Worm (Caenorhabditis elegans) whole organism, late embryonic: Measurements from ENCODE around the gene F44D12.19.

ENCODE experiments used
- ceh-45 ChIP-seq: fragments of 200-800 bp; sonication (Bioruptor generic); IDR thresholded peaks from 2 replicates; pipeline ENCODE4 v1.3.6; 2022; ENCODE audit warnings: missing genetic modification reagents, missing genetic modification characterization, missing compliant biosample characterization
- ceh-9 ChIP-seq: sonication (generic microtip); optimal IDR thresholded peaks from 2 replicates; lab custom pipeline; 2016; ENCODE audit warnings: mild to moderate bottlenecking, missing genetic modification characterization, inconsistent platforms, missing compliant biosample characterization
- dmd-4 ChIP-seq: sonication (generic microtip); optimal IDR thresholded peaks from 2 replicates; lab custom pipeline; 2016; ENCODE audit warnings: borderline replicate concordance, missing genetic modification characterization, missing compliant biosample characterization
- nfya-1 ChIP-seq: sonication (generic microtip); optimal IDR thresholded peaks from 2 replicates; lab custom pipeline; 2017; ENCODE audit warnings: missing genetic modification characterization, mild to moderate bottlenecking, missing compliant biosample characterization, antibody characterized with exemption, moderate library complexity
- pha-4 ChIP-seq: fragments of 150-350 bp; optimal IDR thresholded peaks from 2 replicates; lab custom pipeline; 2018; ENCODE audit warnings: missing biosample characterization, missing genetic modification reagents, missing genetic modification characterization

DNA sequence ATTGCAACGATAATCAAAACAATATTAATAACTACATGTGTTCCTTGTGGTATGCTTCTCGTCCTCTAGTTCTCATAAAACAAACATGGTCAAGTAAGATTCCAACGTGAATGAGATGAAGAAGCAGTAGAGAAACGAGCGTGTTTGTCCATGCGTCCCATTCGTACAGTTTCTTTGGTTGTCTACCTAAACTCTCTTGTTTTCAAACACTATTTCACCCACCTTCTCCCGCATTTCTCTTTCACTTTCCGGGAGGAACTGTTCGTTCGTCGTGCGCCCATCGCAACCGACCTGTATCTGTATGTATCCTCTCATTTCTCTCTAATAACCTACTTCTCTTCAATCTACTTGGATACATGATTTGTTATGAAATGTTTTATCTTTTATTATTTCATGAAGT lies 13.6 kb upstream of the F44D12.19 start:
- TF ChIP-seq dmd-4 (tag; lab: Kevin White, UChicago), result no peak
- no peak for TF ChIP-seq ceh-9 (tag; lab: Kevin White, UChicago)
- TF ChIP-seq pha-4 (tag; lab: Kevin White, UChicago), result no peak
- no peak for TF ChIP-seq nfya-1 (tag; lab: Kevin White, UChicago)
- no peak for TF ChIP-seq ceh-45
